Fruit fly (Drosophila melanogaster): ENCODE measurements around the gene heca.
A peak's percentile ranks its signal among the peaks of the same experiment; 100 is the strongest.

heca gene

DNA sequence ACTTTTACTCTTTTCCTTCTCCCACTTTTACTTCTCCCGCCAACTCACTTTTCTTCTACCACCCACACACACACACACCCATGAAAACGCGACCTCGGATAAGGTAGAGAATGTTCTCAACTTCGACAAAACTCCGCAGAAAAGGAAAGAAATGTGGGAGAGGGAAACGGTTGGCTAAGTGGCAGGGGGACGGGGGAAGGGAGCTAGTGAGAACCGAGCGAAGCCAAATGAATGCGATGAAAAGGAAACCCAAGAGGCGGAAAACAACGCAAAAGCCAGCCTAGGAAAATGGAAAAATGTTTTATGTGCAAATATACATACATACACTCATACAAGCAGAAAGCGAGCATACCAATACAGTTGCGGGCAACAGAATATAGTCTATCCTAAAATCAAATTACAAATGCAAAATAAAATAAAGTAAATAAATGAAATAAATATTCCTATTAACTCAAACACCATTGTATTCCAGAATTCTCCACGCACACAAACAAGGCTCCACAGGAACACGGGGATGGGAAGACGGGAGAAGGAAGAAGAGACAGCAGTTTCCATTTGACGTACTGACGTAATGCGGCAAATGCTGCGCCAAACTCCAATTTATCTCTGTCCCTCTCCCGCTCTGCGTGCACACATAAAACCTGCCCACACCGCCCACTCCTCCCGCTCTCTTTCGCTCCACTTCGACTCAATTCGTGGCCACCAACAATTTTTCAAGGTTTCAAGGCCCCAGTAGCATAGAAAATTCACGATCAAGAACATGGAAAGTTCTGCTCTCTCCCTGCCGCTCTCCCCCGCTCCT, 7.2 kb upstream of the heca start (continued):
- TF ChIP-seq trh (GFP tag; optimal IDR thresholded peaks at IDR 0.05) (no peak), dati (GFP tag; IDR thresholded peaks at IDR 0.05) (no peak), crc (GFP tag; optimal IDR thresholded peaks at IDR 0.05) (no peak), PHDP (tag; optimal IDR thresholded peaks at IDR 0.05) (no peak), GATAe (GFP tag; conservative IDR thresholded peaks at IDR 0.05) (no peak), ranshi (GFP tag; IDR thresholded peaks at IDR 0.05) (no peak), CG8089 (GFP tag; optimal IDR thresholded peaks at IDR 0.05) (no peak), gcm2 (GFP tag; optimal IDR thresholded peaks at IDR 0.05) (no peak), pum (GFP tag; optimal IDR thresholded peaks at IDR 0.05) (no peak), CG9215 (GFP tag; IDR thresholded peaks at IDR 0.05) (no peak), CG31388 (GFP tag; optimal IDR thresholded peaks at IDR 0.05) (no peak), Ptx1 (GFP tag; IDR thresholded peaks at IDR 0.05) (no peak), HLHmδ (GFP tag; optimal IDR thresholded peaks at IDR 0.05) (no peak), br (optimal IDR thresholded peaks at IDR 0.05) (no peak), Max (GFP tag; optimal IDR thresholded peaks at IDR 0.05) (no peak), tup (GFP tag; optimal IDR thresholded peaks at IDR 0.05) (no peak), shn (GFP tag; optimal IDR thresholded peaks at IDR 0.05) (no peak), ro (GFP tag; IDR thresholded peaks at IDR 0.05) (no peak), CG4328 (GFP tag; optimal IDR thresholded peaks at IDR 0.05) (no peak), disco-r (GFP tag; optimal IDR thresholded peaks at IDR 0.05) (no peak), Spps (tag; optimal IDR thresholded peaks at IDR 0.05) (no peak), chinmo (GFP tag; IDR thresholded peaks at IDR 0.05; ENCODE audit: partially characterized antibody) (no peak), mirr (GFP tag; optimal IDR thresholded peaks at IDR 0.05) (no peak), nerfin-1 (tag; optimal IDR thresholded peaks at IDR 0.05) (peak; percentile 39), CG11504 (tag; optimal IDR thresholded peaks at IDR 0.05) (peak; percentile 15), CG18599 (GFP tag; optimal IDR thresholded peaks at IDR 0.05) (peak; percentile 19), CG13424 (tag; optimal IDR thresholded peaks at IDR 0.05) (no peak), Gsc (GFP tag; IDR thresholded peaks at IDR 0.05) (no peak), CG2875 (GFP tag; optimal IDR thresholded peaks at IDR 0.05) (no peak), CG4854 (GFP tag; optimal IDR thresholded peaks at IDR 0.05) (no peak), CG7786 (GFP tag; optimal IDR thresholded peaks at IDR 0.05) (no peak), Poxn (GFP tag; IDR thresholded peaks at IDR 0.05) (no peak), ac (GFP tag; optimal IDR thresholded peaks at IDR 0.05) (no peak), Adf1 (GFP tag; IDR thresholded peaks at IDR 0.05) (no peak), fd64A (GFP tag; optimal IDR thresholded peaks at IDR 0.05) (no peak), CG11560 (tag; IDR thresholded peaks at IDR 0.05) (no peak), D19B (GFP tag; optimal IDR thresholded peaks at IDR 0.05) (no peak), CG8765 (GFP tag; IDR thresholded peaks at IDR 0.05) (no peak), pnt (GFP tag; optimal IDR thresholded peaks at IDR 0.05) (no peak), Xrp1 (GFP tag; IDR thresholded peaks at IDR 0.05) (0 out of 2 replicates have a peak, but pooled peaks have one; percentile 5), ash1 (GFP tag; optimal IDR thresholded peaks at IDR 0.05) (no peak), Jarid2 (GFP tag; optimal IDR thresholded peaks at IDR 0.05) (no peak), croc (GFP tag; conservative IDR thresholded peaks at IDR 0.05) (no peak), C15 (GFP tag; IDR thresholded peaks at IDR 0.05) (no peak), CG2120 (GFP tag; optimal IDR thresholded peaks at IDR 0.05) (no peak), CG42726 (GFP tag; IDR thresholded peaks at IDR 0.05; ENCODE audit: partially characterized antibody) (no peak), CG4282 (GFP tag; optimal IDR thresholded peaks at IDR 0.05) (no peak), D19A (tag; optimal IDR thresholded peaks at IDR 0.05) (no peak), CG13287 (GFP tag; IDR thresholded peaks at IDR 0.05; ENCODE audit: partially characterized antibody) (no peak), chif (GFP tag; optimal IDR thresholded peaks at IDR 0.05) (no peak), btn (GFP tag; optimal IDR thresholded peaks at IDR 0.05) (no peak)
